Fruit fly (Drosophila melanogaster) whole organism, adult: ENCODE measurements around the gene CG31342.
A peak's percentile ranks its signal among the peaks of the same experiment; 100 is the strongest.

Experiments
- CG11617 ChIP-seq: fragments of 200-800 bp; sonication (Bioruptor generic); optimal IDR thresholded peaks from 2 replicates; lab custom pipeline; 2017; ENCODE audit warnings: mild to moderate bottlenecking, missing biosample characterization, missing genetic modification reagents, missing genetic modification characterization
- CG12768 ChIP-seq: fragments of 200-800 bp; sonication (Bioruptor generic); optimal IDR thresholded peaks from 2 replicates; lab custom pipeline; 2017; ENCODE audit warnings: missing biosample characterization, missing genetic modification characterization, mild to moderate bottlenecking, moderate library complexity, missing genetic modification reagents
- CG14711 ChIP-seq: fragments of 200-800 bp; sonication (Bioruptor generic); optimal IDR thresholded peaks from 2 replicates; lab custom pipeline; 2018; ENCODE audit warnings: missing biosample characterization, mild to moderate bottlenecking, missing genetic modification characterization, moderate library complexity
- CG1620 ChIP-seq: fragments of 200-800 bp; sonication (Bioruptor generic); optimal IDR thresholded peaks from 2 replicates; lab custom pipeline; 2016; ENCODE audit warnings: missing biosample characterization, missing genetic modification characterization
- CG33017 ChIP-seq: fragments of 200-800 bp; sonication (Bioruptor generic); optimal IDR thresholded peaks from 2 replicates; lab custom pipeline; 2018; ENCODE audit warnings: missing biosample characterization, mild to moderate bottlenecking, missing genetic modification characterization, moderate library complexity
- CG5204 ChIP-seq: fragments of 200-800 bp; sonication (Bioruptor generic); optimal IDR thresholded peaks from 2 replicates; lab custom pipeline; 2016; ENCODE audit warnings: missing biosample characterization, missing genetic modification characterization
- CG7045 ChIP-seq: fragments of 200-800 bp; sonication (Bioruptor generic); optimal IDR thresholded peaks from 2 replicates; lab custom pipeline; 2017; ENCODE audit warnings: missing biosample characterization, mild to moderate bottlenecking, missing genetic modification characterization
- CG7101 ChIP-seq: fragments of 200-800 bp; sonication (Bioruptor generic); optimal IDR thresholded peaks from 2 replicates; lab custom pipeline; 2018; ENCODE audit warnings: missing biosample characterization, mild to moderate bottlenecking, missing genetic modification characterization, moderate library complexity
- Clk ChIP-seq: fragments of 200-800 bp; sonication (Bioruptor generic); optimal IDR thresholded peaks from 2 replicates; lab custom pipeline; 2017; ENCODE audit warnings: missing biosample characterization, missing genetic modification characterization
- Crg-1 ChIP-seq: fragments of 200-800 bp; sonication (Bioruptor generic); optimal IDR thresholded peaks from 2 replicates; lab custom pipeline; 2016; ENCODE audit warnings: missing biosample characterization, missing genetic modification characterization
- Hr96 ChIP-seq: fragments of 200-800 bp; sonication (Bioruptor generic); optimal IDR thresholded peaks from 2 replicates; lab custom pipeline; 2016; ENCODE audit warnings: missing biosample characterization, missing genetic modification characterization
- Mnt ChIP-seq: fragments of 200-800 bp; sonication (Bioruptor generic); optimal IDR thresholded peaks from 2 replicates; lab custom pipeline; 2016; ENCODE audit warnings: missing biosample characterization, mild to moderate bottlenecking, missing genetic modification characterization
- bab1 ChIP-seq: fragments of 200-800 bp; sonication (Bioruptor generic); optimal IDR thresholded peaks from 3 replicates; lab custom pipeline; 2019; ENCODE audit warnings: missing biosample characterization, mild to moderate bottlenecking, missing genetic modification characterization, moderate library complexity
- cic ChIP-seq: fragments of 200-800 bp; sonication (Bioruptor generic); optimal IDR thresholded peaks from 2 replicates; lab custom pipeline; 2017; ENCODE audit warnings: missing biosample characterization, mild to moderate bottlenecking, missing genetic modification characterization, moderate library complexity
- cnc ChIP-seq, 2 experiments: fragments of >200 bp; optimal IDR thresholded peaks; 2 replicates each; lab custom pipeline; 2017
- kay ChIP-seq: fragments of 200-800 bp; sonication (Bioruptor generic); peaks from one replicate; lab custom pipeline; 2016; ENCODE audit warnings: missing biosample characterization, missing genetic modification characterization, borderline replicate concordance
- ovo ChIP-seq: fragments of 200-800 bp; sonication (Bioruptor generic); optimal IDR thresholded peaks from 2 replicates; lab custom pipeline; 2016; ENCODE audit warnings: missing biosample characterization, missing genetic modification characterization
- pad ChIP-seq: fragments of 200-800 bp; sonication (Bioruptor generic); optimal IDR thresholded peaks from 3 replicates; lab custom pipeline; 2017; ENCODE audit warnings: missing biosample characterization, missing genetic modification characterization, mild to moderate bottlenecking, moderate library complexity, missing genetic modification reagents
- tj ChIP-seq: fragments of 200-800 bp; sonication (Bioruptor generic); optimal IDR thresholded peaks from 3 replicates; lab custom pipeline; 2017; ENCODE audit warnings: missing biosample characterization, mild to moderate bottlenecking, missing genetic modification characterization, moderate library complexity
- toe ChIP-seq: fragments of 200-800 bp; sonication (Bioruptor generic); optimal IDR thresholded peaks from 2 replicates; lab custom pipeline; 2016; ENCODE audit warnings: missing biosample characterization, missing genetic modification characterization

The CG31342 gene

dm6 chr3R:13032323-13032722, 46.5 kb downstream of the CG31342 start, which contains the start of gene ry:
ry (plus strand) TSS chr3R:13032528.
- TF ChIP-seq CG7101 (tag; lab: Kevin White, UChicago): no peak
- TF ChIP-seq CG33017: peak; percentile 43
- peak; percentile 70 for TF ChIP-seq Mnt (GFP tag; lab: Kevin White, UChicago)
- no peak for TF ChIP-seq CG5204 (GFP tag; lab: Kevin White, UChicago)
- TF ChIP-seq Crg-1 (GFP tag; lab: Kevin White, UChicago): no peak
- TF ChIP-seq pad (GFP tag; lab: Kevin White, UChicago): no peak
- TF ChIP-seq cic: peak; percentile 84
- no peak for TF ChIP-seq CG7045
- TF ChIP-seq Hr96 (GFP tag; lab: Kevin White, UChicago): no peak
- TF ChIP-seq cnc (optimal IDR thresholded peaks at IDR 0.05; lab: Kevin White, UChicago): no peak

dm6 chr3R:13032975-13033445, 47.2 kb downstream of the CG31342 start:
- TF ChIP-seq tj (no peak), CG33017 (peak; percentile 71), CG7101 (tag; lab: Kevin White, UChicago) (peak; percentile 83), CG11617 (GFP tag; lab: Kevin White, UChicago) (peak; percentile 77), bab1 (GFP tag; lab: Kevin White, UChicago) (no peak), CG1620 (GFP tag; lab: Kevin White, UChicago) (no peak), pad (GFP tag; lab: Kevin White, UChicago) (peak; percentile 49), CG14711 (tag; lab: Kevin White, UChicago) (peak; percentile 62), ovo (GFP tag; lab: Kevin White, UChicago) (peak; percentile 4), CG5204 (GFP tag; lab: Kevin White, UChicago) (no peak), CG12768 (GFP tag; lab: Kevin White, UChicago) (peak; percentile 78), Clk (GFP tag; lab: Kevin White, UChicago) (peak; percentile 39), CG7045 (peak; percentile 85), toe (GFP tag; lab: Kevin White, UChicago) (peak; percentile 68), Crg-1 (GFP tag; lab: Kevin White, UChicago) (peak; percentile 76), kay (GFP tag; lab: Kevin White, UChicago) (peak; percentile 96), Hr96 (GFP tag; lab: Kevin White, UChicago) (peak; percentile 30), Mnt (GFP tag; lab: Kevin White, UChicago) (peak; percentile 79), cic (peak; percentile 64), cnc (optimal IDR thresholded peaks at IDR 0.05; lab: Kevin White, UChicago) (no peak)

dm6 chr3R:13033670-13034069, 47.8 kb downstream of the CG31342 start:
- TF ChIP-seq CG1620 (GFP tag; lab: Kevin White, UChicago) (no peak), tj (no peak), pad (GFP tag; lab: Kevin White, UChicago) (no peak), bab1 (GFP tag; lab: Kevin White, UChicago) (no peak), CG33017 (no peak), CG7101 (tag; lab: Kevin White, UChicago) (no peak), CG11617 (GFP tag; lab: Kevin White, UChicago) (no peak)

- TF ChIP-seq CG7101 (tag; lab: Kevin White, UChicago) (no peak), tj (no peak), kay (GFP tag; lab: Kevin White, UChicago) (no peak), CG1620 (GFP tag; lab: Kevin White, UChicago) (no peak), Clk (GFP tag; lab: Kevin White, UChicago) (no peak), CG12768 (GFP tag; lab: Kevin White, UChicago) (no peak), Crg-1 (GFP tag; lab: Kevin White, UChicago) (no peak), Mnt (GFP tag; lab: Kevin White, UChicago) (no peak), CG33017 (no peak), pad (GFP tag; lab: Kevin White, UChicago) (no peak), toe (GFP tag; lab: Kevin White, UChicago) (no peak), CG7045 (no peak), cic (no peak), cnc (optimal IDR thresholded peaks at IDR 0.05; lab: Kevin White, UChicago) (no peak), CG14711 (tag; lab: Kevin White, UChicago) (no peak), ovo (GFP tag; lab: Kevin White, UChicago) (no peak), CG5204 (GFP tag; lab: Kevin White, UChicago) (no peak), Hr96 (GFP tag; lab: Kevin White, UChicago) (no peak), CG11617 (GFP tag; lab: Kevin White, UChicago) (no peak)
Measured at dm6 chr3R:13036064-13036463, 50.2 kb downstream of the CG31342 start.

dm6 chr3R:13038075-13038474, 52.2 kb downstream of the CG31342 start, which contains the start of gene CG11668:
CG11668 (plus strand) TSS chr3R:13038375.
- no peak for TF ChIP-seq cic
- no peak for TF ChIP-seq CG11617 (GFP tag; lab: Kevin White, UChicago)
- no peak for TF ChIP-seq ovo (GFP tag; lab: Kevin White, UChicago)
- TF ChIP-seq CG7101 (tag; lab: Kevin White, UChicago): no peak
- no peak for TF ChIP-seq pad (GFP tag; lab: Kevin White, UChicago)
- no peak for TF ChIP-seq CG1620 (GFP tag; lab: Kevin White, UChicago)
- no peak for TF ChIP-seq toe (GFP tag; lab: Kevin White, UChicago)

dm6 chr3R:13039037-13039583, 53.3 kb downstream of the CG31342 start:
- no peak for TF ChIP-seq CG1620 (GFP tag; lab: Kevin White, UChicago)
- no peak for TF ChIP-seq tj
- no peak for TF ChIP-seq CG12768 (GFP tag; lab: Kevin White, UChicago)
- no peak for TF ChIP-seq kay (GFP tag; lab: Kevin White, UChicago)
- no peak for TF ChIP-seq Clk (GFP tag; lab: Kevin White, UChicago)
- TF ChIP-seq bab1 (GFP tag; lab: Kevin White, UChicago): no peak
- no peak for TF ChIP-seq ovo (GFP tag; lab: Kevin White, UChicago)
- no peak for TF ChIP-seq cic
- no peak for TF ChIP-seq CG7045
- no peak for TF ChIP-seq CG7101 (tag; lab: Kevin White, UChicago)
- TF ChIP-seq cnc (optimal IDR thresholded peaks at IDR 0.05; lab: Kevin White, UChicago): no peak
- TF ChIP-seq CG33017: no peak
- no peak for TF ChIP-seq Hr96 (GFP tag; lab: Kevin White, UChicago)
- TF ChIP-seq CG11617 (GFP tag; lab: Kevin White, UChicago): no peak
- TF ChIP-seq pad (GFP tag; lab: Kevin White, UChicago): no peak
- TF ChIP-seq Crg-1 (GFP tag; lab: Kevin White, UChicago): no peak
- TF ChIP-seq Mnt (GFP tag; lab: Kevin White, UChicago): no peak
